Fruit fly (Drosophila melanogaster) whole organism, embryonic: Measurements from ENCODE around the gene FASN2.

Experiments
- CG10321 ChIP-seq: fragments of 200-800 bp; sonication (Bioruptor generic); IDR thresholded peaks from 2 replicates; pipeline ENCODE4 v1.3.6; 2022; ENCODE audit warnings: missing biosample characterization, missing genetic modification characterization
- CG10462 ChIP-seq: fragments of 200-800 bp; sonication (Bioruptor generic); optimal IDR thresholded peaks from 2 replicates; lab custom pipeline; 2016; ENCODE audit warnings: missing biosample characterization, missing genetic modification characterization
- CG1529 ChIP-seq: fragments of 200-800 bp; sonication (Bioruptor generic); optimal IDR thresholded peaks from 3 replicates; lab custom pipeline; 2018; ENCODE audit warnings: missing biosample characterization, missing genetic modification characterization
- CG15479 ChIP-seq: fragments of 200-800 bp; sonication (Bioruptor generic); optimal IDR thresholded peaks from 3 replicates; lab custom pipeline; 2019; ENCODE audit warnings: missing biosample characterization, mild to moderate bottlenecking, missing genetic modification characterization, moderate library complexity
- CG15696 ChIP-seq: fragments of 200-800 bp; sonication (Bioruptor generic); optimal IDR thresholded peaks from 2 replicates; lab custom pipeline; 2019; ENCODE audit warnings: missing biosample characterization, mild to moderate bottlenecking, missing genetic modification characterization, moderate library complexity
- CG17328 ChIP-seq: fragments of 200-800 bp; sonication (Bioruptor generic); IDR thresholded peaks from 2 replicates; pipeline ENCODE4 v1.3.6; 2022; ENCODE audit warnings: missing biosample characterization, missing genetic modification characterization
- CG32767 ChIP-seq: fragments of 200-800 bp; sonication (Bioruptor generic); IDR thresholded peaks from 2 replicates; pipeline ENCODE4 v1.3.6; 2022; ENCODE audit warnings: missing biosample characterization, missing genetic modification characterization
- CG42726 ChIP-seq: fragments of 200-800 bp; sonication (Bioruptor generic); IDR thresholded peaks from 2 replicates; pipeline ENCODE4 v1.3.6; 2022; ENCODE audit warnings: missing biosample characterization, missing genetic modification characterization; ENCODE audit not compliant: partially characterized antibody
- CG4730 ChIP-seq: fragments of 200-800 bp; sonication (Bioruptor generic); IDR thresholded peaks from 2 replicates; pipeline ENCODE4 v1.3.6; 2022; ENCODE audit warnings: missing biosample characterization, missing genetic modification characterization
- CG6254 ChIP-seq: fragments of 200-800 bp; sonication (Bioruptor generic); optimal IDR thresholded peaks from 3 replicates; lab custom pipeline; 2017; ENCODE audit warnings: mild to moderate bottlenecking, missing biosample characterization, missing genetic modification reagents, missing genetic modification characterization
- CG6791 ChIP-seq: fragments of 200-800 bp; sonication (Bioruptor generic); IDR thresholded peaks from 3 replicates; pipeline ENCODE4 v1.3.6; 2022; ENCODE audit warnings: missing biosample characterization, missing genetic modification characterization; ENCODE audit not compliant: partially characterized antibody
- CG6813 ChIP-seq: fragments of 200-800 bp; sonication (Bioruptor generic); optimal IDR thresholded peaks from 2 replicates; lab custom pipeline; 2017; ENCODE audit warnings: missing biosample characterization, missing genetic modification characterization, mild to moderate bottlenecking, moderate library complexity, missing genetic modification reagents
- CG7357 ChIP-seq: fragments of 200-800 bp; sonication (Bioruptor generic); IDR thresholded peaks from 3 replicates; pipeline ENCODE4 v1.3.6; 2022; ENCODE audit warnings: missing biosample characterization, missing genetic modification characterization
- CG7372 ChIP-seq: fragments of 200-800 bp; sonication (Bioruptor generic); IDR thresholded peaks from 2 replicates; pipeline ENCODE4 v1.3.6; 2022; ENCODE audit warnings: missing biosample characterization, missing genetic modification characterization
- CG9609 ChIP-seq: fragments of 200-800 bp; sonication (Bioruptor generic); optimal IDR thresholded peaks from 3 replicates; lab custom pipeline; 2016; ENCODE audit warnings: missing biosample characterization, missing genetic modification characterization
- CG9797 ChIP-seq: fragments of 200-800 bp; sonication (Bioruptor generic); optimal IDR thresholded peaks from 3 replicates; lab custom pipeline; 2018; ENCODE audit warnings: missing biosample characterization, mild to moderate bottlenecking, missing genetic modification characterization
- D ChIP-seq, 2 experiments: fragments of 200-800 bp in 1 of 2; fragments of >200 bp in 1 of 2; sonication (Bioruptor generic) in 1 of 2; optimal IDR thresholded peaks; 2 replicates in 1 of 2; 3 replicates in 1 of 2; lab custom pipeline; 2017; ENCODE audit warnings: mild to moderate bottlenecking in 1 of 2, missing biosample characterization in 1 of 2, missing genetic modification characterization in 1 of 2, missing genetic modification reagents in 1 of 2
- E2f1 ChIP-seq: fragments of 200-800 bp; sonication (Bioruptor generic); IDR thresholded peaks from 2 replicates; pipeline ENCODE4 v1.3.6; 2022; ENCODE audit warnings: missing biosample characterization, missing genetic modification characterization
- Ets97D ChIP-seq: fragments of 200-800 bp; sonication (Bioruptor generic); optimal IDR thresholded peaks from 3 replicates; lab custom pipeline; 2016; ENCODE audit warnings: missing biosample characterization, missing genetic modification characterization
- GATAe ChIP-seq: fragments of 200-800 bp; sonication (Bioruptor generic); conservative IDR thresholded peaks from 2 replicates; pipeline ENCODE4 v1.3.6; 2022; ENCODE audit warnings: missing biosample characterization, missing genetic modification characterization
- HLH4C ChIP-seq: fragments of 200-800 bp; sonication (Bioruptor generic); IDR thresholded peaks from 3 replicates; pipeline ENCODE4 v1.3.6; 2022; ENCODE audit warnings: missing biosample characterization, missing genetic modification characterization; ENCODE audit not compliant: partially characterized antibody
- HLHmδ ChIP-seq: fragments of 200-800 bp; sonication (Bioruptor generic); optimal IDR thresholded peaks from 2 replicates; lab custom pipeline; 2018; ENCODE audit warnings: missing biosample characterization, mild to moderate bottlenecking, missing genetic modification characterization, moderate library complexity
- HmgZ ChIP-seq: fragments of 200-800 bp; sonication (Bioruptor generic); optimal IDR thresholded peaks from 2 replicates; lab custom pipeline; 2018; ENCODE audit warnings: missing biosample characterization, mild to moderate bottlenecking, missing genetic modification characterization
- Lim3 ChIP-seq: fragments of 200-800 bp; sonication (Bioruptor generic); IDR thresholded peaks from 2 replicates; pipeline ENCODE4 v1.3.6; 2022; ENCODE audit warnings: missing biosample characterization, missing genetic modification characterization
- Med ChIP-seq: fragments of 200-800 bp; sonication (Bioruptor generic); peaks from one replicate; lab custom pipeline; 2016; ENCODE audit warnings: missing biosample characterization, missing genetic modification characterization, mild to moderate bottlenecking, inconsistent platforms, moderate library complexity
- TFAM ChIP-seq: fragments of 200-800 bp; sonication (Bioruptor generic); optimal IDR thresholded peaks from 2 replicates; lab custom pipeline; 2017; ENCODE audit warnings: missing biosample characterization, missing genetic modification characterization, inconsistent platforms
- Usf ChIP-seq: fragments of 200-800 bp; sonication (Bioruptor generic); optimal IDR thresholded peaks from 2 replicates; lab custom pipeline; 2017; ENCODE audit warnings: missing genotype, missing biosample characterization, missing genetic modification characterization
- YL-1 ChIP-seq: fragments of 200-800 bp; sonication (Bioruptor generic); optimal IDR thresholded peaks from 3 replicates; lab custom pipeline; 2017; ENCODE audit warnings: missing biosample characterization, mild to moderate bottlenecking, missing genetic modification characterization
- ash1 ChIP-seq: fragments of 200-800 bp; sonication (Bioruptor generic); optimal IDR thresholded peaks from 2 replicates; lab custom pipeline; 2018; ENCODE audit warnings: missing biosample characterization, mild to moderate bottlenecking, missing genetic modification characterization
- bigmax ChIP-seq: fragments of 200-800 bp; sonication (Bioruptor generic); optimal IDR thresholded peaks from 2 replicates; lab custom pipeline; 2018; ENCODE audit warnings: missing biosample characterization, mild to moderate bottlenecking, missing genetic modification characterization
- cg ChIP-seq: fragments of 200-800 bp; sonication (Bioruptor generic); optimal IDR thresholded peaks from 3 replicates; lab custom pipeline; 2019; ENCODE audit warnings: missing biosample characterization, mild to moderate bottlenecking, missing genetic modification characterization, moderate library complexity
- ewg ChIP-seq: fragments of 200-800 bp; sonication (Bioruptor generic); optimal IDR thresholded peaks from 3 replicates; lab custom pipeline; 2017; ENCODE audit warnings: mild to moderate bottlenecking, missing biosample characterization, missing genetic modification reagents, missing genetic modification characterization
- fd64A ChIP-seq: fragments of 200-800 bp; sonication (Bioruptor generic); optimal IDR thresholded peaks from 3 replicates; lab custom pipeline; 2018; ENCODE audit warnings: missing biosample characterization, mild to moderate bottlenecking, missing genetic modification characterization
- grau ChIP-seq: fragments of 200-800 bp; optimal IDR thresholded peaks from 3 replicates; lab custom pipeline; 2019; ENCODE audit warnings: missing biosample characterization, mild to moderate bottlenecking, missing genetic modification characterization, moderate library complexity
- hb ChIP-seq: fragments of 200-800 bp; sonication (Bioruptor generic); IDR thresholded peaks from 3 replicates; pipeline ENCODE4 v1.3.6; 2022; ENCODE audit warnings: missing biosample characterization, missing genetic modification characterization; ENCODE audit not compliant: partially characterized antibody
- lbe ChIP-seq: fragments of 200-800 bp; sonication (Bioruptor generic); optimal IDR thresholded peaks from 2 replicates; lab custom pipeline; 2016; ENCODE audit warnings: missing biosample characterization, mild to moderate bottlenecking, missing genetic modification characterization
- lilli ChIP-seq: fragments of 200-800 bp; sonication (Bioruptor generic); optimal IDR thresholded peaks from 3 replicates; lab custom pipeline; 2016; ENCODE audit warnings: missing biosample characterization, missing genetic modification characterization
- lmd ChIP-seq: fragments of 200-800 bp; sonication (Bioruptor generic); IDR thresholded peaks from 2 replicates; pipeline ENCODE4 v1.3.6; 2022; ENCODE audit warnings: missing biosample characterization, missing genetic modification characterization
- mirr ChIP-seq: fragments of 200-800 bp; sonication (Bioruptor generic); optimal IDR thresholded peaks from 3 replicates; lab custom pipeline; 2018; ENCODE audit warnings: missing biosample characterization, mild to moderate bottlenecking, missing genetic modification characterization
- p53 ChIP-seq: fragments of 200-800 bp; sonication (Bioruptor generic); optimal IDR thresholded peaks from 2 replicates; lab custom pipeline; 2016; ENCODE audit warnings: missing biosample characterization, missing genetic modification characterization
- pfk ChIP-seq: fragments of 200-800 bp; sonication (Bioruptor generic); optimal IDR thresholded peaks from 2 replicates; lab custom pipeline; 2018; ENCODE audit warnings: missing biosample characterization, mild to moderate bottlenecking, missing genetic modification characterization, moderate library complexity
- pnt ChIP-seq: fragments of 200-800 bp; sonication (Bioruptor generic); optimal IDR thresholded peaks from 3 replicates; lab custom pipeline; 2016; ENCODE audit warnings: missing biosample characterization, missing genetic modification characterization
- psq ChIP-seq: fragments of 200-800 bp; sonication (Bioruptor generic); optimal IDR thresholded peaks from 2 replicates; lab custom pipeline; 2017; ENCODE audit warnings: missing biosample characterization, missing genetic modification characterization
- ro ChIP-seq: fragments of 200-800 bp; sonication (Bioruptor generic); IDR thresholded peaks from 2 replicates; pipeline ENCODE4 v1.3.6; 2022; ENCODE audit warnings: missing biosample characterization, missing genetic modification characterization
- sens ChIP-seq: fragments of 200-800 bp; sonication (Bioruptor generic); peaks from one replicate; lab custom pipeline; 2016; ENCODE audit warnings: missing biosample characterization, missing genetic modification characterization
- zen ChIP-seq: fragments of 200-800 bp; sonication (Bioruptor generic); optimal IDR thresholded peaks from 3 replicates; lab custom pipeline; 2018; ENCODE audit warnings: missing biosample characterization, mild to moderate bottlenecking, missing genetic modification characterization, moderate library complexity
- zf30C ChIP-seq: fragments of 200-800 bp; sonication (Bioruptor generic); optimal IDR thresholded peaks from 3 replicates; lab custom pipeline; 2018; ENCODE audit warnings: missing biosample characterization, mild to moderate bottlenecking, missing genetic modification characterization
- zfh1 ChIP-seq: fragments of 200-800 bp; sonication (Bioruptor generic); IDR thresholded peaks from 3 replicates; pipeline ENCODE4 v1.3.6; 2022; ENCODE audit warnings: missing biosample characterization, missing genetic modification characterization

Gene FASN2

DNA sequence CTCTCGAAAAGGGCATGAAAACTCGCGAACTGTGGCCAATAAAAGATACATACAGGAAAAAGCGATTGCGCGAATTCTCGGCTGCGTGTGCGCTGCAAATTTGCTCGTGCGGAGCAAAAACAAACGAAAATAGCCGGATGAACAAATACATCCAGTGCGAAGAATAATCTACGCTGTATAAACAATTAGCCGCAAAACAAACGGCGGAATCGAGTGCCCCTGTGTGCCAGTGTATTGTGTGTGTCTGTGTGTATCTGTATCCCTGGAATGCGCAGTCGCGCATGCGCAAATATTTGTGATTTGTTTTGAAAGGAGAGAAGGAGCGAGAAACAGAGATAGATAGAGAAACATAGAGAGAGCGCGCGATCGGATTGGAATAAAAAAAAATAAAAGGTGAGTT is 44.1 kb upstream of the FASN2 start (continued):
- TF ChIP-seq bigmax (no peak), Lim3 (GFP tag; lab: Robert Waterston, UW) (no peak), lbe (GFP tag; lab: Kevin White, UChicago) (no peak), ewg (GFP tag; lab: Kevin White, UChicago) (peak; percentile 49), grau (tag; lab: Kevin White, UChicago) (no peak), CG9609 (GFP tag; lab: Kevin White, UChicago) (no peak), CG4730 (GFP tag; lab: Robert Waterston, UW) (no peak), CG10462 (GFP tag; lab: Kevin White, UChicago) (no peak), mirr (GFP tag; lab: Kevin White, UChicago) (no peak), CG15696 (tag; lab: Kevin White, UChicago) (peak; percentile 4), psq (GFP tag; lab: Kevin White, UChicago) (no peak), fd64A (GFP tag; lab: Kevin White, UChicago) (no peak), Ets97D (GFP tag; lab: Kevin White, UChicago) (no peak), Med (GFP tag; lab: Kevin White, UChicago) (peak; percentile 3), CG32767 (GFP tag; lab: Robert Waterston, UW) (0 out of 2 replicates have a peak, but pooled peaks have one; percentile 36), ash1 (GFP tag; lab: Kevin White, UChicago) (no peak), pfk (GFP tag; lab: Kevin White, UChicago) (no peak), ro (no peak), YL-1 (GFP tag; lab: Kevin White, UChicago) (peak; percentile 3), CG10321 (GFP tag; lab: Robert Waterston, UW) (no peak), CG7357 (GFP tag; lab: Robert Waterston, UW) (no peak), D (optimal IDR thresholded peaks at IDR 0.05; lab: Kevin White, UChicago) (peak; percentile 41), D (GFP tag; optimal IDR thresholded peaks at IDR 0.05; lab: Kevin White, UChicago) (no peak), CG7372 (GFP tag; lab: Robert Waterston, UW) (no peak), CG1529 (GFP tag; lab: Kevin White, UChicago) (no peak), p53 (GFP tag; lab: Kevin White, UChicago) (no peak), CG6254 (GFP tag; lab: Kevin White, UChicago) (peak; percentile 92), CG15479 (GFP tag; lab: Kevin White, UChicago) (peak; percentile 88), Usf (GFP tag; lab: Kevin White, UChicago) (no peak), sens (GFP tag; lab: Kevin White, UChicago) (peak; percentile 15), CG42726 (GFP tag; lab: Robert Waterston, UW) (no peak), CG9797 (GFP tag; lab: Kevin White, UChicago) (no peak), lmd (no peak), cg (GFP tag; lab: Kevin White, UChicago) (peak; percentile 23), zf30C (GFP tag; lab: Kevin White, UChicago) (peak; percentile 61), CG17328 (no peak), pnt (no peak), GATAe (GFP tag; lab: Robert Waterston, UW) (no peak), hb (no peak), lilli (GFP tag; lab: Kevin White, UChicago) (no peak), HLHmδ (GFP tag; lab: Kevin White, UChicago) (no peak), HmgZ (tag; lab: Kevin White, UChicago) (no peak), zen (tag; lab: Kevin White, UChicago) (peak; percentile 41), TFAM (GFP tag; lab: Kevin White, UChicago) (no peak), zfh1 (peak; percentile 30; the same call in 1 of the 3 replicates), HLH4C (GFP tag; lab: Robert Waterston, UW) (no peak), CG6813 (GFP tag; lab: Kevin White, UChicago) (no peak), CG6791 (GFP tag; lab: Robert Waterston, UW) (peak; percentile 5; the same call in 1 of the 3 replicates), E2f1 (GFP tag; lab: Robert Waterston, UW) (no peak)
- TF ChIP-seq, all 482 proteins: peak for 20
